Fruit fly (Drosophila melanogaster) whole organism, embryonic: ENCODE data around the gene CheA75a.

Experiments used
- Antp ChIP-seq: fragments of 200-800 bp; sonication (Bioruptor generic); optimal IDR thresholded peaks from 3 replicates; lab custom pipeline; 2016; ENCODE audit warnings: missing biosample characterization, missing genetic modification characterization
- C15 ChIP-seq: fragments of 200-800 bp; sonication (Bioruptor generic); IDR thresholded peaks from 3 replicates; pipeline ENCODE4 v1.3.6; 2022; ENCODE audit warnings: missing biosample characterization, missing genetic modification characterization
- CG11085 ChIP-seq: fragments of 200-800 bp; sonication (Bioruptor generic); IDR thresholded peaks from 2 replicates; pipeline ENCODE4 v1.3.6; 2022; ENCODE audit warnings: missing biosample characterization, missing genetic modification characterization
- CG11398 ChIP-seq: fragments of 200-800 bp; sonication (Bioruptor generic); optimal IDR thresholded peaks from 2 replicates; lab custom pipeline; 2016; ENCODE audit warnings: missing biosample characterization, missing genetic modification characterization
- CG11560 ChIP-seq: fragments of 200-800 bp; sonication (Bioruptor generic); IDR thresholded peaks from 3 replicates; pipeline ENCODE4 v1.3.6; 2022; ENCODE audit warnings: missing biosample characterization, missing genetic modification characterization
- CG11695 ChIP-seq: fragments of 200-800 bp; sonication (Bioruptor generic); IDR thresholded peaks from 3 replicates; pipeline ENCODE4 v1.3.6; 2022; ENCODE audit warnings: missing biosample characterization, missing genetic modification characterization
- CG12155 ChIP-seq: fragments of 200-800 bp; sonication (Bioruptor generic); optimal IDR thresholded peaks from 3 replicates; lab custom pipeline; 2016; ENCODE audit warnings: missing biosample characterization, missing genetic modification characterization
- CG14441 ChIP-seq: fragments of 200-800 bp; sonication (Bioruptor generic); IDR thresholded peaks from 2 replicates; pipeline ENCODE4 v1.3.6; 2022; ENCODE audit warnings: missing biosample characterization, missing genetic modification characterization
- CG1603 ChIP-seq: fragments of 200-800 bp; sonication (Bioruptor generic); optimal IDR thresholded peaks from 2 replicates; lab custom pipeline; 2019; ENCODE audit warnings: missing biosample characterization, mild to moderate bottlenecking, missing genetic modification characterization, moderate library complexity
- CG1832 ChIP-seq: fragments of 200-800 bp; sonication (Bioruptor generic); optimal IDR thresholded peaks from 2 replicates; lab custom pipeline; 2017; ENCODE audit warnings: missing biosample characterization, mild to moderate bottlenecking, missing genetic modification characterization, inconsistent platforms
- CG30020 ChIP-seq: fragments of 200-800 bp; optimal IDR thresholded peaks from 2 replicates; lab custom pipeline; 2019; ENCODE audit warnings: missing biosample characterization, mild to moderate bottlenecking, missing genetic modification characterization, moderate library complexity
- CG30403 ChIP-seq: fragments of 200-800 bp; sonication (Bioruptor generic); optimal IDR thresholded peaks from 3 replicates; lab custom pipeline; 2016; ENCODE audit warnings: missing biosample characterization, missing genetic modification characterization
- CG30431 ChIP-seq: fragments of 200-800 bp; sonication (Bioruptor generic); optimal IDR thresholded peaks from 2 replicates; lab custom pipeline; 2017; ENCODE audit warnings: missing biosample characterization, missing genetic modification characterization
- CG31441 ChIP-seq: fragments of 200-800 bp; sonication (Bioruptor generic); IDR thresholded peaks from 2 replicates; pipeline ENCODE4 v1.3.6; 2022; ENCODE audit warnings: missing biosample characterization, missing genetic modification characterization
- CG33213 ChIP-seq: fragments of 200-800 bp; sonication (Bioruptor generic); optimal IDR thresholded peaks from 3 replicates; lab custom pipeline; 2016; ENCODE audit warnings: missing biosample characterization, missing genetic modification characterization
- CG3838 ChIP-seq: fragments of 200-800 bp; sonication (Bioruptor generic); optimal IDR thresholded peaks from 3 replicates; lab custom pipeline; 2016; ENCODE audit warnings: missing biosample characterization, missing genetic modification characterization
- CG3847 ChIP-seq: fragments of 200-800 bp; sonication (Bioruptor generic); IDR thresholded peaks from 2 replicates; pipeline ENCODE4 v1.3.6; 2022; ENCODE audit warnings: missing biosample characterization, missing genetic modification characterization
- CG4707 ChIP-seq: fragments of 200-800 bp; sonication (Bioruptor generic); optimal IDR thresholded peaks from 2 replicates; lab custom pipeline; 2018; ENCODE audit warnings: missing biosample characterization, mild to moderate bottlenecking, missing genetic modification characterization, moderate library complexity
- CG8944 ChIP-seq: fragments of 200-800 bp; sonication (Bioruptor generic); optimal IDR thresholded peaks from 3 replicates; lab custom pipeline; 2016; ENCODE audit warnings: missing biosample characterization, missing genetic modification characterization
- CTCF ChIP-seq: fragments of 200-800 bp; sonication (Bioruptor generic); optimal IDR thresholded peaks from 2 replicates; lab custom pipeline; 2017; ENCODE audit warnings: missing biosample characterization, mild to moderate bottlenecking, missing genetic modification characterization, moderate library complexity
- Gsc ChIP-seq: fragments of 200-800 bp; sonication (Bioruptor generic); IDR thresholded peaks from 2 replicates; pipeline ENCODE4 v1.3.6; 2022; ENCODE audit warnings: missing biosample characterization, missing genetic modification characterization
- HmgZ ChIP-seq: fragments of 200-800 bp; sonication (Bioruptor generic); optimal IDR thresholded peaks from 2 replicates; lab custom pipeline; 2018; ENCODE audit warnings: missing biosample characterization, mild to moderate bottlenecking, missing genetic modification characterization
- MTF-1 ChIP-seq: fragments of 200-800 bp; sonication (Bioruptor generic); optimal IDR thresholded peaks from 2 replicates; lab custom pipeline; 2018; ENCODE audit warnings: missing biosample characterization, mild to moderate bottlenecking, missing genetic modification characterization, borderline replicate concordance
- Meics ChIP-seq: fragments of 200-800 bp; sonication (Bioruptor generic); optimal IDR thresholded peaks from 2 replicates; lab custom pipeline; 2017; ENCODE audit warnings: missing biosample characterization, mild to moderate bottlenecking, missing genetic modification characterization
- Neu2 ChIP-seq: fragments of 200-800 bp; sonication (Bioruptor generic); optimal IDR thresholded peaks from 3 replicates; lab custom pipeline; 2016; ENCODE audit warnings: missing biosample characterization, missing genetic modification characterization, borderline replicate concordance
- Nf-YC ChIP-seq: fragments of 200-800 bp; optimal IDR thresholded peaks from 3 replicates; lab custom pipeline; 2019; ENCODE audit warnings: missing biosample characterization, mild to moderate bottlenecking, missing genetic modification characterization, moderate library complexity
- ab ChIP-seq: fragments of 200-800 bp; sonication (Bioruptor generic); optimal IDR thresholded peaks from 2 replicates; lab custom pipeline; 2016; ENCODE audit warnings: missing biosample characterization, missing genetic modification characterization
- al ChIP-seq: fragments of 200-800 bp; sonication (Bioruptor generic); IDR thresholded peaks from 2 replicates; pipeline ENCODE4 v1.3.6; 2022; ENCODE audit warnings: missing biosample characterization, missing genetic modification characterization
- ap ChIP-seq: fragments of 200-800 bp; sonication (Bioruptor generic); IDR thresholded peaks from 2 replicates; pipeline ENCODE4 v1.3.6; 2022; ENCODE audit warnings: missing biosample characterization, missing genetic modification characterization
- ara ChIP-seq: fragments of 200-800 bp; sonication (Bioruptor generic); IDR thresholded peaks from 2 replicates; pipeline ENCODE4 v1.3.6; 2022; ENCODE audit warnings: missing biosample characterization, missing genetic modification characterization
- ase ChIP-seq: fragments of 200-800 bp; sonication (Bioruptor generic); IDR thresholded peaks from 3 replicates; pipeline ENCODE4 v1.3.6; 2022; ENCODE audit warnings: missing biosample characterization, missing genetic modification characterization
- az2 ChIP-seq: fragments of 200-800 bp; sonication (Bioruptor generic); optimal IDR thresholded peaks from 3 replicates; lab custom pipeline; 2016; ENCODE audit warnings: missing biosample characterization, missing genetic modification characterization
- cato ChIP-seq: fragments of 200-800 bp; sonication (Bioruptor generic); optimal IDR thresholded peaks from 2 replicates; lab custom pipeline; 2016; ENCODE audit warnings: missing biosample characterization, missing genetic modification characterization, borderline replicate concordance
- fu2 ChIP-seq: fragments of 200-800 bp; sonication (Bioruptor generic); optimal IDR thresholded peaks from 2 replicates; lab custom pipeline; 2016; ENCODE audit warnings: missing biosample characterization, missing genetic modification characterization
- gfzf ChIP-seq: fragments of 200-800 bp; sonication (Bioruptor generic); optimal IDR thresholded peaks from 2 replicates; lab custom pipeline; 2016; ENCODE audit warnings: missing biosample characterization, mild to moderate bottlenecking, missing genetic modification characterization, moderate library complexity
- grau ChIP-seq: fragments of 200-800 bp; optimal IDR thresholded peaks from 3 replicates; lab custom pipeline; 2019; ENCODE audit warnings: missing biosample characterization, mild to moderate bottlenecking, missing genetic modification characterization, moderate library complexity
- gsb-n ChIP-seq: fragments of 200-800 bp; sonication (Bioruptor generic); optimal IDR thresholded peaks from 3 replicates; lab custom pipeline; 2018; ENCODE audit warnings: missing biosample characterization, mild to moderate bottlenecking, missing genetic modification characterization
- gt ChIP-seq: fragments of 200-800 bp; sonication (Bioruptor generic); IDR thresholded peaks from 2 replicates; pipeline ENCODE4 v1.3.6; 2022; ENCODE audit warnings: missing biosample characterization, missing genetic modification characterization
- h ChIP-seq: fragments of >200 bp; optimal IDR thresholded peaks from 2 replicates; lab custom pipeline; 2017
- kah ChIP-seq: fragments of 200-800 bp; sonication (Bioruptor generic); optimal IDR thresholded peaks from 2 replicates; lab custom pipeline; 2018; ENCODE audit warnings: missing biosample characterization, mild to moderate bottlenecking, missing genetic modification characterization
- ken ChIP-seq: fragments of 200-800 bp; sonication (Bioruptor generic); IDR thresholded peaks from 3 replicates; pipeline ENCODE4 v1.3.6; 2022; ENCODE audit warnings: missing biosample characterization, missing genetic modification characterization
- lilli ChIP-seq: fragments of 200-800 bp; sonication (Bioruptor generic); optimal IDR thresholded peaks from 3 replicates; lab custom pipeline; 2016; ENCODE audit warnings: missing biosample characterization, missing genetic modification characterization
- lola ChIP-seq, 3 experiments: fragments of >200 bp in 2 of 3; fragments of 200-800 bp in 1 of 3; sonication (Bioruptor generic) in 1 of 3; optimal IDR thresholded peaks; 2 replicates each; lab custom pipeline; 2017 to 2019; ENCODE audit warnings: missing biosample characterization in 3 of 3, missing genetic modification characterization in 3 of 3, mild to moderate bottlenecking in 1 of 3, moderate library complexity in 1 of 3
- oc ChIP-seq: fragments of 200-800 bp; sonication (Bioruptor generic); optimal IDR thresholded peaks from 2 replicates; lab custom pipeline; 2018; ENCODE audit warnings: missing biosample characterization, mild to moderate bottlenecking, missing genetic modification characterization, moderate library complexity
- pnt ChIP-seq: fragments of 200-800 bp; sonication (Bioruptor generic); optimal IDR thresholded peaks from 3 replicates; lab custom pipeline; 2016; ENCODE audit warnings: missing biosample characterization, missing genetic modification characterization
- prd ChIP-seq, 3 experiments: fragments of >200 bp in 2 of 3; fragments of 200-800 bp in 1 of 3; sonication (Bioruptor generic) in 1 of 3; optimal IDR thresholded peaks in 2 of 3; IDR thresholded peaks in 1 of 3; 2 replicates in 2 of 3; 3 replicates in 1 of 3; pipeline versions ENCODE4 v1.3.6 to Lab custom; 2017 to 2022; ENCODE audit warnings: missing biosample characterization in 1 of 3, missing genetic modification characterization in 1 of 3
- ranshi ChIP-seq: fragments of 200-800 bp; sonication (Bioruptor generic); IDR thresholded peaks from 2 replicates; pipeline ENCODE4 v1.3.6; 2022; ENCODE audit warnings: missing biosample characterization, missing genetic modification characterization
- ssp ChIP-seq: fragments of 200-800 bp; sonication (Bioruptor generic); IDR thresholded peaks from 2 replicates; pipeline ENCODE4 v1.3.6; 2022; ENCODE audit warnings: missing biosample characterization, missing genetic modification characterization
- stwl ChIP-seq: fragments of 200-800 bp; sonication (Bioruptor generic); optimal IDR thresholded peaks from 3 replicates; lab custom pipeline; 2018; ENCODE audit warnings: missing biosample characterization, mild to moderate bottlenecking, missing genetic modification characterization, moderate library complexity
- sug ChIP-seq: fragments of 200-800 bp; optimal IDR thresholded peaks from 2 replicates; lab custom pipeline; 2019; ENCODE audit warnings: missing biosample characterization, mild to moderate bottlenecking, missing genetic modification characterization, moderate library complexity
- tio ChIP-seq: fragments of 200-800 bp; sonication (Bioruptor generic); optimal IDR thresholded peaks from 2 replicates; lab custom pipeline; 2017; ENCODE audit warnings: missing biosample characterization, missing genetic modification characterization, inconsistent platforms
- vfl ChIP-seq: fragments of 200-800 bp; sonication (Bioruptor generic); optimal IDR thresholded peaks from 2 replicates; lab custom pipeline; 2016; ENCODE audit warnings: missing biosample characterization, missing genetic modification characterization

Gene CheA75a

dm6 chr3L:18212237-18212653 lies 39.6 kb upstream of the CheA75a start (continued):
- TF ChIP-seq ap (GFP tag; lab: Robert Waterston, UW) (peak; percentile 86), tio (peak; percentile 47), CG4707 (GFP tag; lab: Kevin White, UChicago) (peak; percentile 16), gfzf (GFP tag; lab: Kevin White, UChicago) (no peak), CG33213 (GFP tag; lab: Kevin White, UChicago) (peak; percentile 49), ken (GFP tag; lab: Robert Waterston, UW) (peak; percentile 96), CG3847 (GFP tag; lab: Robert Waterston, UW) (peak; percentile 87; the same call in 1 of the 2 replicates), ase (GFP tag; lab: Robert Waterston, UW) (peak; percentile 89), Meics (GFP tag; lab: Kevin White, UChicago) (peak; percentile 64), gt (peak; percentile 82), MTF-1 (GFP tag; lab: Kevin White, UChicago) (peak; percentile 19), ranshi (peak; percentile 88), HmgZ (tag; lab: Kevin White, UChicago) (no peak), CG30403 (peak; percentile 85), az2 (GFP tag; lab: Kevin White, UChicago) (peak; percentile 80), ssp (GFP tag; lab: Robert Waterston, UW) (peak; percentile 82), prd (optimal IDR thresholded peaks at IDR 0.05; lab: Kevin White, UChicago) (no peak), prd (GFP tag; IDR thresholded peaks at IDR 0.05; lab: Robert Waterston, UW) (peak; percentile 95), lola (GFP tag; optimal IDR thresholded peaks at IDR 0.05; lab: Kevin White, UChicago) (peak in 1 of 3 experiments; percentile 63), sug (no peak), fu2 (GFP tag; lab: Kevin White, UChicago) (no peak), stwl (no peak), CTCF (GFP tag; lab: Kevin White, UChicago) (no peak), CG11398 (no peak), CG14441 (GFP tag; lab: Robert Waterston, UW) (peak; percentile 91), Neu2 (no peak), CG31441 (peak; percentile 68), lilli (GFP tag; lab: Kevin White, UChicago) (peak; percentile 65), kah (GFP tag; lab: Kevin White, UChicago) (peak; percentile 17), CG1603 (tag; lab: Kevin White, UChicago) (peak; percentile 70), gsb-n (peak; percentile 91), ab (peak; percentile 33), al (peak; percentile 76), CG30431 (GFP tag; lab: Kevin White, UChicago) (peak; percentile 61), CG1832 (GFP tag; lab: Kevin White, UChicago) (no peak), C15 (no peak), CG11085 (GFP tag; lab: Robert Waterston, UW) (peak; percentile 36; the same call in 1 of the 2 replicates), ara (GFP tag; lab: Robert Waterston, UW) (peak; percentile 95), CG3838 (peak; percentile 5), CG12155 (GFP tag; lab: Kevin White, UChicago) (peak; percentile 48), h (lab: Kevin White, UChicago) (no peak), CG30020 (tag; lab: Kevin White, UChicago) (no peak), CG8944 (GFP tag; lab: Kevin White, UChicago) (peak; percentile 28), Antp (GFP tag; lab: Kevin White, UChicago) (peak; percentile 43), CG11695 (GFP tag; lab: Robert Waterston, UW) (peak; percentile 86), Gsc (GFP tag; lab: Robert Waterston, UW) (no peak; the same call in 1 of the 2 replicates), Nf-YC (tag; lab: Kevin White, UChicago) (peak; percentile 23), pnt (GFP tag; lab: Kevin White, UChicago) (peak; percentile 37), vfl (GFP tag; lab: Kevin White, UChicago) (peak; percentile 13), grau (tag; lab: Kevin White, UChicago) (peak; percentile 69), CG11560 (tag; lab: Robert Waterston, UW) (peak; percentile 69; the same call in 2 of the 3 replicates), cato (GFP tag; lab: Kevin White, UChicago) (no peak), oc (peak; percentile 65)
